Worm (Caenorhabditis elegans) whole organism, L1 larva: ENCODE results near the gene hira-1.

Experiments used
- C04F5.9 ChIP-seq: sonication (generic microtip); optimal IDR thresholded peaks from 2 replicates; lab custom pipeline; 2016; ENCODE audit warnings: missing genetic modification characterization, missing compliant biosample characterization
- C16A3.4 ChIP-seq: fragments of 150-350 bp; optimal IDR thresholded peaks from 2 replicates; lab custom pipeline; 2014; ENCODE audit warnings: missing biosample characterization, missing genetic modification characterization
- aly-2 ChIP-seq: fragments of 150-350 bp; optimal IDR thresholded peaks from 2 replicates; lab custom pipeline; 2014; ENCODE audit warnings: missing biosample characterization, missing genetic modification characterization
- ama-1 ChIP-seq: fragments of 150-350 bp; optimal IDR thresholded peaks from 2 replicates; lab custom pipeline; 2014
- blmp-1 ChIP-seq: fragments of 150-350 bp; optimal IDR thresholded peaks from 2 replicates; lab custom pipeline; 2014; ENCODE audit warnings: missing biosample characterization, missing genetic modification characterization
- ceh-63 ChIP-seq: fragments of 200-800 bp; sonication (Bioruptor generic); optimal IDR thresholded peaks from 2 replicates; lab custom pipeline; 2018; ENCODE audit warnings: mild to moderate bottlenecking, missing genetic modification characterization, missing compliant biosample characterization
- ceh-88 ChIP-seq: fragments of 200-800 bp; sonication (Bioruptor generic); IDR thresholded peaks from 2 replicates; pipeline ENCODE4 v1.3.6; 2022; ENCODE audit warnings: missing genetic modification characterization, missing compliant biosample characterization
- dsc-1 ChIP-seq: sonication (generic microtip); optimal IDR thresholded peaks from 2 replicates; lab custom pipeline; 2016; ENCODE audit warnings: mild to moderate bottlenecking, missing genetic modification characterization, missing compliant biosample characterization
- efl-1 ChIP-seq, 4 experiments: fragments of 150-350 bp; optimal IDR thresholded peaks in 3 of 4; peaks in 1 of 4; 1 replicate in 1 of 4; 2 replicates in 3 of 4; lab custom pipeline; 2014; ENCODE audit warnings: missing biosample characterization in 2 of 4, missing genetic modification characterization in 2 of 4, missing genetic modification reagents in 2 of 4
- efl-3 ChIP-seq: fragments of 200-800 bp; sonication (Bioruptor generic); optimal IDR thresholded peaks from 2 replicates; lab custom pipeline; 2018; ENCODE audit warnings: mild to moderate bottlenecking, missing genetic modification characterization, missing compliant biosample characterization
- egl-13 ChIP-seq: sonication (generic microtip); optimal IDR thresholded peaks from 2 replicates; lab custom pipeline; 2016; ENCODE audit warnings: missing genotype, missing genetic modification reagents, missing genetic modification characterization, missing compliant biosample characterization
- elt-2 ChIP-seq: sonication (generic microtip); optimal IDR thresholded peaks from 2 replicates; lab custom pipeline; 2016; ENCODE audit warnings: missing genetic modification characterization, mild to moderate bottlenecking, inconsistent platforms, missing compliant biosample characterization, missing genetic modification reagents
- elt-3 ChIP-seq, 6 experiments: fragments of 150-350 bp in 1 of 6; sonication (generic microtip); optimal IDR thresholded peaks; 2 replicates each; lab custom pipeline; 2017 to 2018; ENCODE audit warnings: missing biosample characterization in 6 of 6, missing genetic modification characterization in 6 of 6, inconsistent platforms in 1 of 6
- ets-5 ChIP-seq: fragments of 200-800 bp; sonication (Bioruptor generic); IDR thresholded peaks from 2 replicates; pipeline ENCODE4 v1.3.6; 2022; ENCODE audit warnings: missing genetic modification characterization, missing compliant biosample characterization
- fkh-8 ChIP-seq: sonication (generic microtip); optimal IDR thresholded peaks from 2 replicates; lab custom pipeline; 2016; ENCODE audit warnings: mild to moderate bottlenecking, missing genetic modification characterization, missing compliant biosample characterization
- fos-1 ChIP-seq: fragments of 150-350 bp; optimal IDR thresholded peaks from 2 replicates; lab custom pipeline; 2014; ENCODE audit warnings: missing biosample characterization, missing genetic modification characterization
- grh-1 ChIP-seq: fragments of 200-800 bp; sonication (Bioruptor generic); IDR thresholded peaks from 2 replicates; pipeline ENCODE4 v1.3.6; 2022; ENCODE audit warnings: missing genetic modification reagents, missing genetic modification characterization, missing compliant biosample characterization
- isw-1 ChIP-seq: fragments of 200-800 bp; sonication (Bioruptor generic); IDR thresholded peaks from 2 replicates; pipeline ENCODE4 v1.3.6; 2022; ENCODE audit warnings: missing genetic modification characterization, missing compliant biosample characterization
- jun-1 ChIP-seq: fragments of 150-350 bp; optimal IDR thresholded peaks from 2 replicates; lab custom pipeline; 2014; ENCODE audit warnings: missing biosample characterization, missing genetic modification reagents, missing genetic modification characterization
- lin-15B ChIP-seq: fragments of 150-350 bp; sonication (generic microtip); optimal IDR thresholded peaks from 3 replicates; lab custom pipeline; 2014; ENCODE audit warnings: missing biosample characterization, missing genetic modification characterization
- lir-3 ChIP-seq: sonication (generic microtip); optimal IDR thresholded peaks from 2 replicates; lab custom pipeline; 2016; ENCODE audit warnings: mild to moderate bottlenecking, missing genetic modification characterization, moderate library complexity, missing compliant biosample characterization; ENCODE audit not compliant: poor library complexity
- mdl-1 ChIP-seq, 2 experiments: fragments of 150-350 bp; optimal IDR thresholded peaks; 2 replicates each; lab custom pipeline; 2014 to 2017; ENCODE audit warnings: missing biosample characterization in 2 of 2, missing genetic modification characterization in 2 of 2, inconsistent platforms in 1 of 2
- mep-1 ChIP-seq: fragments of 150-350 bp; optimal IDR thresholded peaks from 2 replicates; lab custom pipeline; 2014; ENCODE audit warnings: missing biosample characterization, missing genetic modification characterization
- nhr-11 ChIP-seq: fragments of 150-350 bp; optimal IDR thresholded peaks from 2 replicates; lab custom pipeline; 2014; ENCODE audit warnings: missing biosample characterization, missing genetic modification characterization
- nhr-19 ChIP-seq: fragments of 200-800 bp; sonication (Bioruptor generic); conservative IDR thresholded peaks from 2 replicates; pipeline ENCODE4 v1.3.6; 2022; ENCODE audit warnings: missing genetic modification characterization, missing compliant biosample characterization
- nhr-237 ChIP-seq: fragments of 150-350 bp; optimal IDR thresholded peaks from 2 replicates; lab custom pipeline; 2014; ENCODE audit warnings: missing biosample characterization, missing genetic modification characterization
- nhr-76 ChIP-seq: sonication (generic microtip); optimal IDR thresholded peaks from 2 replicates; lab custom pipeline; 2017; ENCODE audit warnings: missing biosample characterization, missing genetic modification characterization
- nhr-85 ChIP-seq: sonication (generic microtip); peaks from one replicate; lab custom pipeline; 2016; ENCODE audit warnings: missing genetic modification characterization, inconsistent platforms, missing compliant biosample characterization
- nhr-90 ChIP-seq: sonication (generic microtip); optimal IDR thresholded peaks from 2 replicates; lab custom pipeline; 2016; ENCODE audit warnings: mild to moderate bottlenecking, missing genetic modification characterization, missing compliant biosample characterization; ENCODE audit not compliant: poor library complexity
- pag-3 ChIP-seq: sonication (generic microtip); optimal IDR thresholded peaks from 2 replicates; lab custom pipeline; 2017; ENCODE audit warnings: missing genetic modification characterization, mild to moderate bottlenecking, missing compliant biosample characterization, antibody characterized with exemption, borderline replicate concordance; ENCODE audit not compliant: insufficient read depth
- pax-3 ChIP-seq: fragments of 200-800 bp; sonication (Bioruptor generic); optimal IDR thresholded peaks from 2 replicates; lab custom pipeline; 2018; ENCODE audit warnings: mild to moderate bottlenecking, missing genetic modification characterization, moderate library complexity, missing compliant biosample characterization
- snpc-4 ChIP-seq: fragments of 150-350 bp; optimal IDR thresholded peaks from 2 replicates; lab custom pipeline; 2014; ENCODE audit warnings: missing biosample characterization, missing genetic modification characterization
- snu-23 ChIP-seq: sonication (generic microtip); optimal IDR thresholded peaks from 2 replicates; lab custom pipeline; 2016; ENCODE audit warnings: missing genetic modification characterization, missing compliant biosample characterization
- swsn-7 ChIP-seq: sonication (generic microtip); optimal IDR thresholded peaks from 2 replicates; lab custom pipeline; 2016; ENCODE audit warnings: missing genetic modification characterization, missing compliant biosample characterization
- unc-130 ChIP-seq: fragments of 150-350 bp; optimal IDR thresholded peaks from 2 replicates; lab custom pipeline; 2017; ENCODE audit warnings: missing biosample characterization, missing genetic modification characterization, inconsistent platforms

hira-1 gene

DNA sequence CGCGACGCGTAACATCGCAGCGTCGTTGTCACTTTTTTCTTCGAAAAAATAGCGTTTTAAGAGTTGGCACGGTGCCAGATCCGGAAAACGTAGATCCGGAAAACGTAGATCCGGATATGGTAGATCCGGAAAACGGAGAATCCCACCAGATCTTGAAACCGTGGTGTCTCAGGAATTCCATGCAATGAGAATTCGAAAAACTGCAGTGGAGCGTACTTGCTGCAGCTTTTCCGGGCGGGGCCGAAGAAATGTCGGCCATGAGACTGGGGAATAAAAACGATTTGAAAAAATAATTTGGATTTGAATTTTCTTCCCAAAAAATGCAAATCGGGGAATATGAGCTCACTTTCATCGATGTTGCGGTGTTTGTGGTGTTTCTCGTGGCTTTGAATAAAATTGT, 18.5 kb upstream of the hira-1 start, which contains the start of gene K10D2.5 (continued):
- TF ChIP-seq C16A3.4 (tag; lab: Kevin White, UChicago) (peak; percentile 94), unc-130 (tag; lab: Kevin White, UChicago) (peak; percentile 90), ceh-63 (GFP tag; lab: Kevin White, UChicago) (peak; percentile 95), egl-13 (tag; lab: Kevin White, UChicago) (peak; percentile 90), aly-2 (tag; lab: Kevin White, UChicago) (peak; percentile 65), ama-1 (lab: Kevin White, UChicago) (no peak), efl-3 (GFP tag; lab: Kevin White, UChicago) (no peak), fos-1 (tag; lab: Kevin White, UChicago) (peak; percentile 82), lin-15B (tag; lab: Kevin White, UChicago) (peak; percentile 98), mep-1 (tag; lab: Kevin White, UChicago) (peak; percentile 94), ets-5 (GFP tag; lab: Robert Waterston, UW) (no peak)

DNA sequence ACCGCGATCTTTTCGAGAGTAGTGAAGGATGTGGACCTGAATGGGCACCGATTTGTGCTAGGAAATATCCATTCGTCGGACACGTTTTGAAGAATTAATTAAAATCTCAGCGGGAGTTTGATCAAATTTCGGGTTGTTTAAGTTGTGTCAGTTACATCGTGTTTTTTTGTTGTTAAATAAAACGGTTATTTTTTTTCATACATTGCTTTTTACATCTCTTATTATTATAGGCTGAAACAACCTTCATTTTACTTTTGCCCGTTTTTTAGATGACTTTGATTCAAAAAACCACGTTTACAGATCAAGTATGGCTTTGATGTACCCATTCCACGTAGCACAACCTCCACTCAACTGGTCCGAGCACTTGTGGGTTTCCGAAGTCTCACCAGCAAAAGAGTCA, 17.8 kb upstream of the hira-1 start, which contains the start of gene emb-1:
TSS of gene emb-1 (plus strand) at position 301 of the 400 bp plus-strand sequence.
- TF ChIP-seq elt-2 (tag; lab: Kevin White, UChicago) (no peak), dsc-1 (tag; lab: Kevin White, UChicago) (no peak), lir-3 (tag; lab: Kevin White, UChicago) (no peak), ceh-88 (GFP tag; lab: Robert Waterston, UW) (no peak), isw-1 (GFP tag; lab: Robert Waterston, UW) (no peak), snu-23 (GFP tag; lab: Kevin White, UChicago) (no peak), mdl-1 (tag; optimal IDR thresholded peaks at IDR 0.05; lab: Kevin White, UChicago) (no peak), jun-1 (tag; lab: Kevin White, UChicago) (no peak), nhr-85 (tag; lab: Kevin White, UChicago) (no peak), snpc-4 (tag; lab: Kevin White, UChicago) (no peak), efl-3 (GFP tag; lab: Kevin White, UChicago) (no peak), ets-5 (GFP tag; lab: Robert Waterston, UW) (no peak), nhr-19 (GFP tag; lab: Robert Waterston, UW) (no peak), egl-13 (tag; lab: Kevin White, UChicago) (no peak), nhr-11 (tag; lab: Kevin White, UChicago) (no peak), nhr-76 (tag; lab: Kevin White, UChicago) (no peak), nhr-90 (tag; lab: Kevin White, UChicago) (no peak)
- TF ChIP-seq, all 84 proteins: peak for 0

DNA sequence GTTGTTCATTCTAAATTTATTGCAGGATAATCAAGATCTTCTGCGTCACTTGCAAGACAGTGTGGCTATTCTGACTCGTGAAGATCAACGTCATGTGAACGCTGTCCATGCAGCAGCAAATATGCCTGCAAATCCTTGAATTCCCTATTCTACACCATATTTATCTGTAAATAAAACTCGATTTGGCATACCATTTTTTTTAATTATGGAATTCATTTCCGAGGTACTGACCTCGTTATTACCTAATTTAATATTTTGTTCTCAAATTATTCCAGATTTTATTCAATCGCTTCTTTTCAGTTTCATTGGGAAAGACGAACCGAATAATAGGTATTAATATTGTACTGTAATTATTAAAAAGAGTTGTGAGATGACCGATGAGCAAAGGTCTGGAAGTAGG, 17.3 kb upstream of the hira-1 start, which contains the start of gene cid-1:
TSS of gene cid-1 (plus strand) at position 301 of the 400 bp plus-strand sequence.
- TF ChIP-seq nhr-90 (tag; lab: Kevin White, UChicago) (no peak), C04F5.9 (tag; lab: Kevin White, UChicago) (no peak), blmp-1 (tag; lab: Kevin White, UChicago) (no peak), swsn-7 (no peak), nhr-237 (no peak), elt-3 (tag; optimal IDR thresholded peaks at IDR 0.05; lab: Kevin White, UChicago) (no peak), pag-3 (no peak), pax-3 (tag; lab: Kevin White, UChicago) (no peak), fkh-8 (tag; lab: Kevin White, UChicago) (no peak), isw-1 (GFP tag; lab: Robert Waterston, UW) (no peak)

DNA sequence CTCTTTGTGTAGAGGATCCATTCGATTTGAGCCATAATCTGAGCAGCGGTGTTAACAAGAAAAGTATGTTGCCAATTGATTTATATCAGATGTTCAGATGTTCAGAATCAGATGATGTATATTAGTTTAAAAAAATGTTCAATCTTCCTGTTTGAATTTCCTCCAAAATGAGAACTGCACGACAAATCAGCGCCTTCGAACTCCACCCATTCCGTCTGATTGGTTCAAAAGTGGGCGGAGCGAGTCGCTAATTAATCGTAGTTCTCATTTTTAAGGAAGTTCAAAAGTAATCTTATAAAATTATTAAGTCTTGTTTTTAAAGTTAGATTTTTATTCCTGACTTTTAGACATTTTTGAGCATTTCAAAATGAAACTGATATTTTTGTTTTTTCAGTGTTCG, 11.8 kb upstream of the hira-1 start:
- no peak for TF ChIP-seq grh-1 (GFP tag; lab: Robert Waterston, UW)
- TF ChIP-seq efl-1 (optimal IDR thresholded peaks at IDR 0.05; lab: Kevin White, UChicago) = peak in 1 of 2 experiments; percentile 3
- peak in 1 of 2 experiments; percentile 10 for TF ChIP-seq efl-1 (GFP tag; optimal IDR thresholded peaks at IDR 0.05 in 1 of 2; lab: Kevin White, UChicago)
